Worm (Caenorhabditis elegans) whole organism, L1 larva: ENCODE data around the gene leo-1.

Experiments
- Y116A8C.19 ChIP-seq: sonication (generic microtip); optimal IDR thresholded peaks from 2 replicates; lab custom pipeline; 2016; ENCODE audit warnings: missing compliant biosample characterization, missing genetic modification characterization, borderline replicate concordance
- aha-1 ChIP-seq: fragments of 150-350 bp; optimal IDR thresholded peaks from 2 replicates; lab custom pipeline; 2014; ENCODE audit warnings: missing biosample characterization, missing genetic modification characterization
- blmp-1 ChIP-seq: fragments of 150-350 bp; optimal IDR thresholded peaks from 2 replicates; lab custom pipeline; 2014; ENCODE audit warnings: missing biosample characterization, missing genetic modification characterization
- ces-1 ChIP-seq: fragments of 150-350 bp; optimal IDR thresholded peaks from 2 replicates; lab custom pipeline; 2014; ENCODE audit warnings: missing biosample characterization, missing genetic modification reagents, missing genetic modification characterization
- lsy-2 ChIP-seq, 2 experiments: fragments of 150-350 bp; optimal IDR thresholded peaks; 2 replicates each; lab custom pipeline; 2014; ENCODE audit warnings: missing biosample characterization in 2 of 2, missing genetic modification characterization in 2 of 2
- nhr-71 ChIP-seq: sonication (generic microtip); optimal IDR thresholded peaks from 2 replicates; lab custom pipeline; 2016; ENCODE audit warnings: mild to moderate bottlenecking, missing genetic modification characterization, moderate library complexity, missing compliant biosample characterization
- nhr-77 ChIP-seq: fragments of 150-350 bp; optimal IDR thresholded peaks from 2 replicates; lab custom pipeline; 2014; ENCODE audit warnings: missing biosample characterization, missing genetic modification characterization
- skn-1 ChIP-seq: fragments of 150-350 bp; optimal IDR thresholded peaks from 2 replicates; lab custom pipeline; 2014; ENCODE audit warnings: missing biosample characterization, missing genetic modification characterization
- tlp-1 ChIP-seq: fragments of 150-350 bp; optimal IDR thresholded peaks from 2 replicates; lab custom pipeline; 2014; ENCODE audit warnings: missing biosample characterization, missing genetic modification characterization
- unc-62 ChIP-seq: fragments of 150-350 bp; optimal IDR thresholded peaks from 2 replicates; lab custom pipeline; 2014; ENCODE audit warnings: missing biosample characterization, missing genetic modification reagents, missing genetic modification characterization

ce11 chrIV:11286112-11286511 lies 43.1 kb downstream of the leo-1 start:
- no peak for TF ChIP-seq lsy-2 (tag; optimal IDR thresholded peaks at IDR 0.05; lab: Kevin White, UChicago)
- no peak for TF ChIP-seq blmp-1 (tag; lab: Kevin White, UChicago)
- TF ChIP-seq nhr-77 = no peak
- TF ChIP-seq aha-1 (tag; lab: Kevin White, UChicago) = no peak
- TF ChIP-seq unc-62 (GFP tag; lab: Kevin White, UChicago) = no peak
- no peak for TF ChIP-seq ces-1 (GFP tag; lab: Kevin White, UChicago)
- no peak for TF ChIP-seq skn-1 (tag; lab: Kevin White, UChicago)
- no peak for TF ChIP-seq tlp-1 (tag; lab: Kevin White, UChicago)
- no peak for TF ChIP-seq Y116A8C.19 (tag; lab: Kevin White, UChicago)
- no peak for TF ChIP-seq nhr-71 (tag; lab: Kevin White, UChicago)
